Worm (Caenorhabditis elegans) whole organism, L3 larva: ENCODE data around the gene cest-13.

Source experiments
- R02D3.7 ChIP-seq: fragments of 150-350 bp; optimal IDR thresholded peaks from 2 replicates; lab custom pipeline; 2014; ENCODE audit warnings: missing biosample characterization, missing genetic modification characterization
- ZK546.5 ChIP-seq: sonication (generic microtip); optimal IDR thresholded peaks from 2 replicates; lab custom pipeline; 2017; ENCODE audit warnings: missing biosample characterization, missing genetic modification characterization
- aly-2 ChIP-seq: fragments of 150-350 bp; optimal IDR thresholded peaks from 2 replicates; lab custom pipeline; 2014; ENCODE audit warnings: missing biosample characterization, missing genetic modification characterization
- ceh-16 ChIP-seq: sonication (generic microtip); optimal IDR thresholded peaks from 2 replicates; lab custom pipeline; 2017; ENCODE audit warnings: missing biosample characterization, missing genetic modification characterization
- ceh-82 ChIP-seq: fragments of 150-350 bp; optimal IDR thresholded peaks from 2 replicates; lab custom pipeline; 2014; ENCODE audit warnings: missing biosample characterization, missing genetic modification characterization
- ceh-9 ChIP-seq: sonication (generic microtip); optimal IDR thresholded peaks from 2 replicates; lab custom pipeline; 2018; ENCODE audit warnings: missing biosample characterization, missing genetic modification characterization
- daf-12 ChIP-seq: fragments of 150-350 bp; optimal IDR thresholded peaks from 2 replicates; lab custom pipeline; 2014; ENCODE audit warnings: missing biosample characterization, missing genetic modification reagents, missing genetic modification characterization
- egl-5 ChIP-seq: fragments of 150-350 bp; optimal IDR thresholded peaks from 2 replicates; lab custom pipeline; 2017; ENCODE audit warnings: missing biosample characterization, missing genetic modification reagents, missing genetic modification characterization, inconsistent platforms
- elt-1 ChIP-seq: fragments of 150-350 bp; optimal IDR thresholded peaks from 2 replicates; lab custom pipeline; 2014; ENCODE audit warnings: missing biosample characterization, missing genetic modification characterization
- elt-2 ChIP-seq: sonication (generic microtip); optimal IDR thresholded peaks from 2 replicates; lab custom pipeline; 2016; ENCODE audit warnings: missing genetic modification reagents, mild to moderate bottlenecking, missing genetic modification characterization, missing compliant biosample characterization
- elt-3 ChIP-seq, 3 experiments: fragments of 150-350 bp in 1 of 3; sonication (generic microtip) in 2 of 3; optimal IDR thresholded peaks; 2 replicates in 2 of 3; 4 replicates in 1 of 3; lab custom pipeline; 2014 to 2017; ENCODE audit warnings: missing biosample characterization in 3 of 3, missing genetic modification characterization in 3 of 3
- eor-1 ChIP-seq, 2 experiments: fragments of 150-350 bp; optimal IDR thresholded peaks; 2 replicates each; lab custom pipeline; 2014 to 2018; ENCODE audit warnings: missing biosample characterization in 2 of 2, missing genetic modification characterization in 2 of 2
- fkh-10 ChIP-seq: sonication (generic microtip); optimal IDR thresholded peaks from 2 replicates; lab custom pipeline; 2017; ENCODE audit warnings: missing biosample characterization, missing genetic modification reagents, missing genetic modification characterization
- fkh-2 ChIP-seq: fragments of 150-350 bp; optimal IDR thresholded peaks from 2 replicates; lab custom pipeline; 2014; ENCODE audit warnings: missing biosample characterization, missing genetic modification reagents, missing genetic modification characterization
- fos-1 ChIP-seq: fragments of 150-350 bp; optimal IDR thresholded peaks from 2 replicates; lab custom pipeline; 2014; ENCODE audit warnings: missing biosample characterization, missing genetic modification characterization
- jun-1 ChIP-seq: fragments of 150-350 bp; optimal IDR thresholded peaks from 2 replicates; lab custom pipeline; 2014; ENCODE audit warnings: missing biosample characterization, missing genetic modification reagents, missing genetic modification characterization
- lin-15B ChIP-seq: fragments of 150-350 bp; optimal IDR thresholded peaks from 2 replicates; lab custom pipeline; 2014; ENCODE audit warnings: missing biosample characterization, missing genetic modification characterization
- lsy-12 ChIP-seq: sonication (generic microtip); optimal IDR thresholded peaks from 2 replicates; lab custom pipeline; 2016; ENCODE audit warnings: mild to moderate bottlenecking, missing genetic modification characterization, missing compliant biosample characterization
- mdl-1 ChIP-seq: fragments of 150-350 bp; optimal IDR thresholded peaks from 2 replicates; lab custom pipeline; 2014; ENCODE audit warnings: missing biosample characterization, missing genetic modification characterization
- nfya-1 ChIP-seq: sonication (generic microtip); optimal IDR thresholded peaks from 2 replicates; lab custom pipeline; 2017; ENCODE audit warnings: missing genetic modification characterization, mild to moderate bottlenecking, missing compliant biosample characterization, antibody characterized with exemption, moderate library complexity; ENCODE audit not compliant: insufficient read depth
- nhr-11 ChIP-seq: fragments of 150-350 bp; optimal IDR thresholded peaks from 2 replicates; lab custom pipeline; 2014; ENCODE audit warnings: missing biosample characterization, missing genetic modification characterization
- nhr-23 ChIP-seq: fragments of 150-350 bp; optimal IDR thresholded peaks from 2 replicates; lab custom pipeline; 2014; ENCODE audit warnings: missing biosample characterization, missing genetic modification reagents, missing genetic modification characterization
- nhr-237 ChIP-seq: fragments of 150-350 bp; optimal IDR thresholded peaks from 2 replicates; lab custom pipeline; 2014; ENCODE audit warnings: missing biosample characterization, missing genetic modification characterization
- nhr-25 ChIP-seq: sonication (generic microtip); optimal IDR thresholded peaks from 2 replicates; lab custom pipeline; 2017; ENCODE audit warnings: missing biosample characterization, missing genetic modification characterization
- nhr-28 ChIP-seq: fragments of 150-350 bp; optimal IDR thresholded peaks from 2 replicates; lab custom pipeline; 2014; ENCODE audit warnings: missing biosample characterization, missing genetic modification characterization
- nhr-43 ChIP-seq: sonication (generic microtip); optimal IDR thresholded peaks from 2 replicates; lab custom pipeline; 2016; ENCODE audit warnings: mild to moderate bottlenecking, missing genetic modification characterization, missing compliant biosample characterization; ENCODE audit not compliant: poor library complexity, severe bottlenecking
- nhr-67 ChIP-seq: fragments of 150-350 bp; optimal IDR thresholded peaks from 2 replicates; lab custom pipeline; 2014; ENCODE audit warnings: missing biosample characterization, missing genetic modification characterization
- nhr-76 ChIP-seq: fragments of 150-350 bp; sonication (generic microtip); optimal IDR thresholded peaks from 5 replicates; lab custom pipeline; 2014; ENCODE audit warnings: missing biosample characterization, missing genetic modification characterization
- nhr-77 ChIP-seq: fragments of 150-350 bp; optimal IDR thresholded peaks from 2 replicates; lab custom pipeline; 2014; ENCODE audit warnings: missing biosample characterization, missing genetic modification characterization
- pha-4 ChIP-seq: fragments of 150-350 bp; optimal IDR thresholded peaks from 2 replicates; lab custom pipeline; 2014; ENCODE audit warnings: missing biosample characterization, missing genetic modification reagents, missing genetic modification characterization
- pqm-1 ChIP-seq: fragments of 150-350 bp; optimal IDR thresholded peaks from 2 replicates; lab custom pipeline; 2017; ENCODE audit warnings: missing biosample characterization, missing genetic modification characterization, inconsistent platforms
- skn-1 ChIP-seq: fragments of 150-350 bp; optimal IDR thresholded peaks from 2 replicates; lab custom pipeline; 2014; ENCODE audit warnings: missing biosample characterization, missing genetic modification characterization
- snpc-4 ChIP-seq: fragments of 150-350 bp; optimal IDR thresholded peaks from 2 replicates; lab custom pipeline; 2014; ENCODE audit warnings: missing biosample characterization, missing genetic modification characterization
- tbx-2 ChIP-seq: sonication (generic microtip); optimal IDR thresholded peaks from 2 replicates; lab custom pipeline; 2016; ENCODE audit warnings: mild to moderate bottlenecking, missing genetic modification characterization, missing compliant biosample characterization
- unc-39 ChIP-seq: sonication (generic microtip); optimal IDR thresholded peaks from 4 replicates; lab custom pipeline; 2017; ENCODE audit warnings: missing biosample characterization, missing genetic modification characterization
- zag-1 ChIP-seq: fragments of 150-350 bp; optimal IDR thresholded peaks from 2 replicates; lab custom pipeline; 2014; ENCODE audit warnings: missing biosample characterization, missing genetic modification characterization
- ztf-11 ChIP-seq: fragments of 150-350 bp; optimal IDR thresholded peaks from 2 replicates; lab custom pipeline; 2014; ENCODE audit warnings: missing biosample characterization, missing genetic modification characterization
- ztf-4 ChIP-seq: fragments of 150-350 bp; optimal IDR thresholded peaks from 2 replicates; lab custom pipeline; 2014; ENCODE audit warnings: missing biosample characterization, missing genetic modification characterization

cest-13 gene

DNA sequence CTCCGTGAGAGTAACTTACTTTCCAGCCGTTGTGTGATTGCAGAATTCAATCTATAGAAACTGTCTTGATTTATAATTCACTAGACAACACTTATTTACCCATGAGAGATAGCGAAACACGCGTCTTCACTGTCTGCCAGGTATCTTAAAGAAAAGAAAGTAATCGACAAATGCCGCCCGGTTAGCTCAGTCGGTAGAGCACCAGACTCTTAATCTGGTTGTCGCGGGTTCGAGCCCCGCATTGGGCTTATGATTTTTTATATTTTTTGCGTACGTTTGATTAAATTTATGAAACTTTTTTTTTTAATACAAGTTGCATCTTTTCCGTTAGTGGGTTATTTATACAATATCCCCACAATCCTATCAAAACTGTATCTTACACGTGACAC is 22.0 kb downstream of the cest-13 start:
- no peak for TF ChIP-seq jun-1 (tag; lab: Kevin White, UChicago)
- no peak for TF ChIP-seq nfya-1 (tag; lab: Kevin White, UChicago)
- peak; percentile 26 for TF ChIP-seq pha-4
- no peak for TF ChIP-seq ceh-82
- no peak for TF ChIP-seq ztf-4 (tag; lab: Kevin White, UChicago)
- TF ChIP-seq elt-2 (tag; lab: Kevin White, UChicago) = peak; percentile 20
- TF ChIP-seq lin-15B (tag; lab: Kevin White, UChicago) = no peak
- no peak for TF ChIP-seq ceh-16
- TF ChIP-seq nhr-237 (tag; lab: Kevin White, UChicago) = no peak

DNA sequence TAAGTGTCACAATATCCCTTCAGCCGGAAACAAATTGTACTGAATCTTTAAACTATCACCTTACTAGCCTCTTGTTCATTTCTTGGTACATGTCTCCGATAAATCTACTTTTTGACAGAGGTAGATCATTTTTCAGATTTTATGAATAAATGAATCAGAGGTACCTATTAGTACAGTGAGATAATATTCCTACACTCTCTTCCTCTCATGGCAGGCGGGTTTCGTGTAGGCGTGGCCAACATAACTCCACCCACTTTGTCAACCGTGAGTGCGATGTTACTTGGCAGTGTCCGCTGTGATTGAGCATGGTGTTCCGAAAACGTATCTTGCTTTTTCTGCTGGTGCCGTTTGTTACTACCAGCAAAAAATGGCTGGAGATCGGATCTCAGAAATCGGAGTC is 25.2 kb downstream of the cest-13 start, which contains the start of gene F55F3.4:
TSS of gene F55F3.4 (plus strand) at position 301 of the 400 bp plus-strand sequence.
- no peak for TF ChIP-seq nhr-76
- TF ChIP-seq elt-3 (tag; optimal IDR thresholded peaks at IDR 0.05; lab: Kevin White, UChicago) = no peak
- no peak for TF ChIP-seq nhr-11 (tag; lab: Kevin White, UChicago)
- no peak for TF ChIP-seq nhr-43 (tag; lab: Kevin White, UChicago)
- no peak for TF ChIP-seq daf-12 (tag; lab: Kevin White, UChicago)

- TF ChIP-seq nhr-25 (tag; lab: Kevin White, UChicago) (no peak), ztf-11 (tag; lab: Kevin White, UChicago) (no peak), snpc-4 (tag; lab: Kevin White, UChicago) (no peak), skn-1 (no peak), unc-39 (no peak), nhr-67 (no peak)
These were observed 30.5 kb downstream of the cest-13 start, which contains the start of gene ZK1086.3 for ce11 chrX:13790532-13790931. Gene ZK1086.3, plus strand, starts transcription at chrX:13790832.

DNA sequence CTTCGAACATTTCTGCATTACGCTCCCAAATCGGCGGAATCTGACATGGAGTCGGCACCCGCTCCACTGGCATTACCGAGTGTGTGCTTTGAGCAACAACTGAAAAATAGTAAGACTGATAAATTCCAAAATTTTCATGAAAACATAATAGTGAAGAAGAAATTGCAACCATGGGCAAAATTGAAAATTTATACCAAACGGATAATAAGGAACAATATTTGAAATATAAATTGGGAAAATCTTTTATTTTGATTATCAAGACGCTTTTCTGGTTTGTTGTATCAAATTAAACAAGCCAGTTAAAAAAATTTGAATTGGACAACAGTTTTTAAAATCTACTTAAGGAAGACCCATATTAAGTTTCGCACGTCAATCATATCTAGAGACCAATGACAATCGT is 33.5 kb downstream of the cest-13 start, which contains the start of gene ZK1086.2:
TSS of gene ZK1086.2 (minus strand) at position 101 of the 400 bp plus-strand sequence.
- TF ChIP-seq fkh-2 (tag; lab: Kevin White, UChicago) (no peak), R02D3.7 (no peak), aly-2 (tag; lab: Kevin White, UChicago) (no peak), elt-3 (tag; optimal IDR thresholded peaks at IDR 0.05; lab: Kevin White, UChicago) (no peak), lsy-12 (no peak), nhr-77 (tag; lab: Kevin White, UChicago) (no peak), nhr-23 (no peak), egl-5 (tag; lab: Kevin White, UChicago) (no peak), nhr-28 (tag; lab: Kevin White, UChicago) (no peak), zag-1 (tag; lab: Kevin White, UChicago) (no peak), nhr-25 (tag; lab: Kevin White, UChicago) (no peak), ceh-82 (no peak), elt-1 (tag; lab: Kevin White, UChicago) (no peak), mdl-1 (no peak), fkh-10 (GFP tag; lab: Kevin White, UChicago) (no peak), daf-12 (tag; lab: Kevin White, UChicago) (no peak), jun-1 (tag; lab: Kevin White, UChicago) (no peak)

DNA sequence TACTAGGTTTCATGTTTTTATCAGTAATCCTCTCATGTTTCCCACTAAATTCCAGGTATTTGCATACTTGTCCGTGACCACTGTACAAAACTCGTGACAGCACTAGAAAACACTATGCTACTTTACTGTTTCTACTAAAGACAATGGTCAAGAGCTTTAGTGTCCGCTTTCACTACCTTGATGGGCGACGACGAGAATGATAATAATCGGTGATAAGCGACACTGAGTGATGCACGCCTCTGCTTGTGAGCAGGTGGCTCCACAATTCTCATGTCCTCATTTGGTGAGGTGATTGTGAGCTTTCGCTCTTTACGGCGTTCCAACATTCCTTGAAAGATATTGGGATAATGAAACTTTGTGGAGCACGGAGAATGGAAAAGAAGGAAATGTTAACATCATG is 43.2 kb downstream of the cest-13 start:
- TF ChIP-seq nhr-25 (tag; lab: Kevin White, UChicago) (no peak), pqm-1 (tag; lab: Kevin White, UChicago) (peak; percentile 72), elt-2 (tag; lab: Kevin White, UChicago) (peak; percentile 71), ZK546.5 (tag; lab: Kevin White, UChicago) (no peak), elt-3 (tag; optimal IDR thresholded peaks at IDR 0.05; lab: Kevin White, UChicago) (no peak), lsy-12 (no peak), nhr-28 (tag; lab: Kevin White, UChicago) (no peak), ztf-4 (tag; lab: Kevin White, UChicago) (no peak), egl-5 (tag; lab: Kevin White, UChicago) (no peak), fkh-10 (GFP tag; lab: Kevin White, UChicago) (no peak), fos-1 (tag; lab: Kevin White, UChicago) (no peak), nhr-11 (tag; lab: Kevin White, UChicago) (no peak), ceh-9 (tag; lab: Kevin White, UChicago) (no peak), pha-4 (peak; percentile 2), eor-1 (tag; optimal IDR thresholded peaks at IDR 0.05; lab: Kevin White, UChicago) (no peak), R02D3.7 (no peak), skn-1 (peak; percentile 10), nhr-237 (tag; lab: Kevin White, UChicago) (no peak), mdl-1 (no peak), nhr-67 (no peak), tbx-2 (tag; lab: Kevin White, UChicago) (no peak)
